Worm (Caenorhabditis elegans) whole organism, L1 larva: ENCODE results near the gene btb-22.

Experiments
- ceh-88 ChIP-seq: fragments of 200-800 bp; sonication (Bioruptor generic); IDR thresholded peaks from 2 replicates; pipeline ENCODE4 v1.3.6; 2022; ENCODE audit warnings: missing genetic modification characterization, missing compliant biosample characterization
- dsc-1 ChIP-seq: sonication (generic microtip); optimal IDR thresholded peaks from 2 replicates; lab custom pipeline; 2016; ENCODE audit warnings: mild to moderate bottlenecking, missing genetic modification characterization, missing compliant biosample characterization
- elt-2 ChIP-seq: sonication (generic microtip); optimal IDR thresholded peaks from 2 replicates; lab custom pipeline; 2016; ENCODE audit warnings: missing genetic modification characterization, mild to moderate bottlenecking, inconsistent platforms, missing compliant biosample characterization, missing genetic modification reagents
- fos-1 ChIP-seq: fragments of 150-350 bp; optimal IDR thresholded peaks from 2 replicates; lab custom pipeline; 2014; ENCODE audit warnings: missing biosample characterization, missing genetic modification characterization
- mdl-1 ChIP-seq, 2 experiments: fragments of 150-350 bp; optimal IDR thresholded peaks; 2 replicates each; lab custom pipeline; 2014 to 2017; ENCODE audit warnings: missing biosample characterization in 2 of 2, missing genetic modification characterization in 2 of 2, inconsistent platforms in 1 of 2
- mef-2 ChIP-seq: fragments of 150-350 bp; optimal IDR thresholded peaks from 2 replicates; lab custom pipeline; 2014; ENCODE audit warnings: missing biosample characterization, missing genetic modification characterization
- nhr-85 ChIP-seq: sonication (generic microtip); peaks from one replicate; lab custom pipeline; 2016; ENCODE audit warnings: missing genetic modification characterization, inconsistent platforms, missing compliant biosample characterization

DNA sequence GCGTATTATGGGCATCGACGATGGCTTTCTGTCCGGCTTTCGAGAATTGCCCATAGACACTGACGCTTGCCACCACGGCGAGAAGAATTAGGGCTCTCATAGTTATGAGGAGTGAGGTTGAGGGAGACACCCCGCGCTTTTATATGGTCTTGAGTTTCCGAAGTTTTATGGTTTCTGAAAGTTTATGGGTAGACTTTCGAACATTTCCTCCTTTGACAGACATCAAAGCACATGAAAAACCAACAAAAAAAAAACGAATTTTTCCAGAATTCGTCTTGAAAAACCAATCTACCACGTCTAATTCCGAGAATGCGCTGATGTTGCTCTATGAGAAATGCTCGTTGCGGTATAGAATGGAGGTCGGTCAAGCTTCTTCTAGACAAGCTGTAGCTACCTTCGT lies 15.0 kb upstream of the btb-22 start, which contains the start of gene scl-15:
- TF ChIP-seq fos-1 (tag; lab: Kevin White, UChicago) (no peak), ceh-88 (GFP tag; lab: Robert Waterston, UW) (no peak), mef-2 (tag; lab: Kevin White, UChicago) (no peak), nhr-85 (tag; lab: Kevin White, UChicago) (no peak), elt-2 (no peak), mdl-1 (tag; optimal IDR thresholded peaks at IDR 0.05; lab: Kevin White, UChicago) (no peak), dsc-1 (tag; lab: Kevin White, UChicago) (no peak)
